Worm (Caenorhabditis elegans): ENCODE measurements around the gene F35E12.2.

- TF ChIP-seq eor-1 (tag; optimal IDR thresholded peaks at IDR 0.05) (no peak), nhr-76 (tag; optimal IDR thresholded peaks at IDR 0.05) (no peak), snpc-4 (tag; optimal IDR thresholded peaks at IDR 0.05) (no peak), nhr-12 (tag; optimal IDR thresholded peaks at IDR 0.05) (no peak), egl-5 (tag; optimal IDR thresholded peaks at IDR 0.05) (no peak), ZK546.5 (tag; optimal IDR thresholded peaks at IDR 0.05) (no peak), nfya-1 (tag; optimal IDR thresholded peaks at IDR 0.05; ENCODE audit: insufficient read depth) (no peak), nhr-77 (tag; optimal IDR thresholded peaks at IDR 0.05) (no peak), ztf-4 (tag; optimal IDR thresholded peaks at IDR 0.05) (no peak), zag-1 (tag; optimal IDR thresholded peaks at IDR 0.05) (no peak)
Observed at ce11 chrV:13690276-13690675, 34.4 kb downstream of the F35E12.2 start.
